Fruit fly (Drosophila melanogaster): Measurements from ENCODE around the gene slp2.
A peak's percentile ranks its signal among the peaks of the same experiment; 100 is the strongest.

The slp2 gene

dm6 chr2L:3867474-3868082 lies 30.9 kb downstream of the slp2 start, which contains the start of gene Cep97 (continued):
- no peak for TF ChIP-seq Awh (GFP tag; IDR thresholded peaks at IDR 0.05)
- no peak for TF ChIP-seq dati (GFP tag; IDR thresholded peaks at IDR 0.05)
- TF ChIP-seq MESR4 (GFP tag; optimal IDR thresholded peaks at IDR 0.05) = peak; percentile 19
- TF ChIP-seq zfh2 (GFP tag; optimal IDR thresholded peaks at IDR 0.05) = no peak
- TF ChIP-seq amos (GFP tag; IDR thresholded peaks at IDR 0.05; ENCODE audit: partially characterized antibody) = peak; percentile 79
- TF ChIP-seq mld (GFP tag; IDR thresholded peaks at IDR 0.05; ENCODE audit: partially characterized antibody) = peak; percentile 94
- peak; percentile 83 for TF ChIP-seq Dll (GFP tag; IDR thresholded peaks at IDR 0.05; ENCODE audit: partially characterized antibody)
- no peak for TF ChIP-seq sr (GFP tag; IDR thresholded peaks at IDR 0.05)
- TF ChIP-seq CG3065 (GFP tag; optimal IDR thresholded peaks at IDR 0.05) = peak; percentile 52
- peak; percentile 18 for TF ChIP-seq ewg (GFP tag; optimal IDR thresholded peaks at IDR 0.05)
- TF ChIP-seq Abd-B (GFP tag; optimal IDR thresholded peaks at IDR 0.05) = peak; percentile 9
- TF ChIP-seq zfh1 (GFP tag; IDR thresholded peaks at IDR 0.05) = no peak
- TF ChIP-seq nmo (GFP tag; optimal IDR thresholded peaks at IDR 0.05) = peak; percentile 20
- TF ChIP-seq HmgZ (tag; optimal IDR thresholded peaks at IDR 0.05) = no peak
- no peak for TF ChIP-seq CG7928 (GFP tag; optimal IDR thresholded peaks at IDR 0.05)
- no peak for TF ChIP-seq fd3F (GFP tag; optimal IDR thresholded peaks at IDR 0.05)
- TF ChIP-seq CG18011 (GFP tag; optimal IDR thresholded peaks at IDR 0.05) = no peak
- no peak for TF ChIP-seq lov (optimal IDR thresholded peaks at IDR 0.05)
- no peak for TF ChIP-seq lov (GFP tag; IDR thresholded peaks at IDR 0.05)
- TF ChIP-seq NC2β (GFP tag; optimal IDR thresholded peaks at IDR 0.05) = no peak
- TF ChIP-seq Adf1 (GFP tag; IDR thresholded peaks at IDR 0.05) = no peak
- TF ChIP-seq ATbp (GFP tag; optimal IDR thresholded peaks at IDR 0.05) = no peak
- TF ChIP-seq CG16779 (GFP tag; IDR thresholded peaks at IDR 0.05) = no peak
- TF ChIP-seq stwl (tag; optimal IDR thresholded peaks at IDR 0.05) = peak; percentile 62
- TF ChIP-seq CG42726 (GFP tag; IDR thresholded peaks at IDR 0.05; ENCODE audit: partially characterized antibody) = peak; percentile 60; the same call in 1 of the 2 replicates
- TF ChIP-seq gfzf (GFP tag; optimal IDR thresholded peaks at IDR 0.05) = peak; percentile 54
- TF ChIP-seq Neu2 (GFP tag; optimal IDR thresholded peaks at IDR 0.05; ENCODE audit: borderline replicate concordance) = no peak
- TF ChIP-seq Scr (GFP tag; IDR thresholded peaks at IDR 0.05; ENCODE audit: partially characterized antibody) = peak; percentile 81
- TF ChIP-seq CG4707 (GFP tag; optimal IDR thresholded peaks at IDR 0.05) = no peak
- TF ChIP-seq lab (GFP tag; optimal IDR thresholded peaks at IDR 0.05) = no peak
- peak; percentile 95 for TF ChIP-seq CG2116 (GFP tag; optimal IDR thresholded peaks at IDR 0.05)
- TF ChIP-seq pfk (GFP tag; optimal IDR thresholded peaks at IDR 0.05) = no peak
- no peak for TF ChIP-seq CG32767 (GFP tag; IDR thresholded peaks at IDR 0.05)
- no peak for TF ChIP-seq cas (GFP tag; IDR thresholded peaks at IDR 0.05)
- TF ChIP-seq CG4730 (GFP tag; IDR thresholded peaks at IDR 0.05) = no peak
- no peak for TF ChIP-seq aop (GFP tag; IDR thresholded peaks at IDR 0.05)
- no peak for TF ChIP-seq Mes4 (GFP tag; optimal IDR thresholded peaks at IDR 0.05)
- no peak for TF ChIP-seq CG3163 (GFP tag; optimal IDR thresholded peaks at IDR 0.05)
- no peak for TF ChIP-seq Blimp-1 (GFP tag; optimal IDR thresholded peaks at IDR 0.05)
- no peak for TF ChIP-seq zen (tag; optimal IDR thresholded peaks at IDR 0.05)
- TF ChIP-seq chif (GFP tag; optimal IDR thresholded peaks at IDR 0.05) = no peak
- TF ChIP-seq MTF-1 (GFP tag; optimal IDR thresholded peaks at IDR 0.05; ENCODE audit: borderline replicate concordance) = no peak
- TF ChIP-seq sens (GFP tag) = peak; percentile 54
- TF ChIP-seq vnd (GFP tag; IDR thresholded peaks at IDR 0.05; ENCODE audit: partially characterized antibody) = peak; percentile 89
- TF ChIP-seq ERR (GFP tag; optimal IDR thresholded peaks at IDR 0.05) = no peak
- TF ChIP-seq CG10147 (GFP tag; optimal IDR thresholded peaks at IDR 0.05) = no peak
- no peak for TF ChIP-seq CG4360 (GFP tag; IDR thresholded peaks at IDR 0.05)
- no peak for TF ChIP-seq bab2 (GFP tag; optimal IDR thresholded peaks at IDR 0.05)
- no peak for TF ChIP-seq B-H2 (GFP tag; optimal IDR thresholded peaks at IDR 0.05)
- no peak for TF ChIP-seq D19B (GFP tag; optimal IDR thresholded peaks at IDR 0.05)
